Worm (Caenorhabditis elegans): ENCODE data around the gene F40G9.7.

DNA sequence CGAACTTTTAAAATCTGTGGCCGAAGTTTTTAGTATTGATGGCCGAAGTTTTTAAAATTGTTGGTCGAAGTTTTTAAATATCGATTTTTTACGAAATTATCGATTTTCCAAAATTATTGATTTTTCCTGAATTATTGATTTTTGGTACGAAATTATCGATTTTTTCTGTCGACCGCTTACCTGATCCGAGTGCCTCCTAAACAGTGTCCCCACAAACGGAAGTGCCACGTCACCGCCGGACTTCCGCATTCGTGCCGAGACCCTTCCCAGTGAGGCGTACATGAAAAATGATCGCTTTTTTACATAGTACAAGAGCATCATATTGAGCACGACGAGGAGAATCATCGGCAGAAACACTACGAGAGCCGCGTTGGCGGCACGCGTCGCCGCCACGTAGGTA lies 38.5 kb downstream of the F40G9.7 start:
- TF ChIP-seq elt-2 (tag; optimal IDR thresholded peaks at IDR 0.05), result no peak
- TF ChIP-seq lin-11 (tag; optimal IDR thresholded peaks at IDR 0.05), result no peak
- TF ChIP-seq ama-1 (optimal IDR thresholded peaks at IDR 0.05), result no peak
- TF ChIP-seq pat-9 (tag; optimal IDR thresholded peaks at IDR 0.05), result no peak
- no peak for TF ChIP-seq nfya-1 (tag; optimal IDR thresholded peaks at IDR 0.05)
- no peak for TF ChIP-seq ets-4 (tag; optimal IDR thresholded peaks at IDR 0.05)
- TF ChIP-seq fax-1 (tag; optimal IDR thresholded peaks at IDR 0.05), result no peak
